Worm (Caenorhabditis elegans) whole organism, midembryonic: Measurements from ENCODE around the gene nhr-52.

ENCODE experiments used
- T22C8.4 ChIP-seq: fragments of 200-800 bp; sonication (Bioruptor generic); IDR thresholded peaks from 2 replicates; pipeline ENCODE4 v1.3.6; 2022; ENCODE audit warnings: missing genetic modification characterization, missing compliant biosample characterization
- cog-1 ChIP-seq: sonication (generic microtip); optimal IDR thresholded peaks from 2 replicates; lab custom pipeline; 2016; ENCODE audit warnings: missing genetic modification characterization, missing compliant biosample characterization
- flt-1 ChIP-seq: fragments of 200-800 bp; sonication (Bioruptor generic); IDR thresholded peaks from 2 replicates; pipeline ENCODE4 v1.3.6; 2022; ENCODE audit warnings: missing genetic modification characterization, missing compliant biosample characterization
- klf-2 ChIP-seq: fragments of 200-800 bp; sonication (Bioruptor generic); conservative IDR thresholded peaks from 2 replicates; pipeline ENCODE4 v1.3.6; 2022; ENCODE audit warnings: missing genetic modification reagents, missing genetic modification characterization, missing compliant biosample characterization
- med-1 ChIP-seq: sonication (generic microtip); optimal IDR thresholded peaks from 2 replicates; lab custom pipeline; 2017; ENCODE audit warnings: missing genetic modification characterization, mild to moderate bottlenecking, missing compliant biosample characterization, antibody characterized with exemption, missing genetic modification reagents; ENCODE audit not compliant: insufficient read depth
- ztf-23 ChIP-seq: fragments of 200-800 bp; sonication (Bioruptor generic); IDR thresholded peaks from 2 replicates; pipeline ENCODE4 v1.3.6; 2022; ENCODE audit warnings: missing genetic modification reagents, missing genetic modification characterization, missing compliant biosample characterization

DNA sequence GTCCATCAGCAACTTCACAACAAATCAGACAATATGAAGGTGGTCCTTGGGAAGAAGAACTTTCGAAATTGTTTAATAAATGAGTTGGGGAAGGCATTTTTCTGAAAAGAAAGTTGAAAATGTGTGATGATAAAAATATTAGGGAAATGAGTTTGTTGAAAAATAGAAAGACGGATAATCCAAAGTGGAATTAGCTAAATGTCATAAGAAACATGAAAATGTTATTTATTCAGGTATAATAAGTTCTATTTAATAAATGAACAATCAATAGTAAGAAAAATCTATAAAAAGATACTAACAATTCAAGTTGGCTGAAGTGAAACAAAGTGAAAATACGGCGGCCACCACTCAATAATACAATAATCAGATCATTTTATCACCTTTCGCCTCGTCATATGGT lies 24.9 kb downstream of the nhr-52 start, which contains the start of gene nhr-53:
- no peak for TF ChIP-seq cog-1 (tag; lab: Kevin White, UChicago)
- no peak for TF ChIP-seq klf-2 (GFP tag; lab: Robert Waterston, UW)
- TF ChIP-seq T22C8.4 (GFP tag; lab: Robert Waterston, UW): no peak
- TF ChIP-seq flt-1 (GFP tag; lab: Robert Waterston, UW): no peak
- TF ChIP-seq ztf-23: no peak
- TF ChIP-seq med-1 (GFP tag; lab: Kevin White, UChicago): no peak
